Worm (Caenorhabditis elegans) whole organism, early embryonic: ENCODE data around the gene ran-1.
A peak's percentile ranks its signal among the peaks of the same experiment; 100 is the strongest.

Experiments
- B0310.2 ChIP-seq: sonication (generic microtip); optimal IDR thresholded peaks from 2 replicates; lab custom pipeline; 2016; ENCODE audit warnings: mild to moderate bottlenecking, missing genetic modification characterization, missing compliant biosample characterization
- F13C5.2 ChIP-seq: sonication (generic microtip); optimal IDR thresholded peaks from 2 replicates; lab custom pipeline; 2017; ENCODE audit warnings: mild to moderate bottlenecking, missing genetic modification characterization, inconsistent platforms, missing compliant biosample characterization
- aly-1 ChIP-seq: sonication (generic microtip); optimal IDR thresholded peaks from 2 replicates; lab custom pipeline; 2016; ENCODE audit warnings: missing genetic modification characterization, missing compliant biosample characterization
- ama-1 ChIP-seq: fragments of 150-350 bp; optimal IDR thresholded peaks from 2 replicates; lab custom pipeline; 2014
- ceh-13 ChIP-seq: fragments of 200-800 bp; sonication (Bioruptor generic); optimal IDR thresholded peaks from 2 replicates; lab custom pipeline; 2018; ENCODE audit warnings: mild to moderate bottlenecking, missing genetic modification characterization, missing compliant biosample characterization
- ceh-36 ChIP-seq: sonication (generic microtip); optimal IDR thresholded peaks from 2 replicates; lab custom pipeline; 2016; ENCODE audit warnings: missing genetic modification characterization, inconsistent platforms, missing compliant biosample characterization
- ets-7 ChIP-seq: sonication (generic microtip); optimal IDR thresholded peaks from 2 replicates; lab custom pipeline; 2016; ENCODE audit warnings: missing genotype, missing genetic modification characterization, missing compliant biosample characterization
- flt-1 ChIP-seq: fragments of 200-800 bp; sonication (Bioruptor generic); IDR thresholded peaks from 2 replicates; pipeline ENCODE4 v1.3.6; 2022; ENCODE audit warnings: missing genetic modification characterization, missing compliant biosample characterization
- hmbx-1 ChIP-seq: sonication (generic microtip); optimal IDR thresholded peaks from 2 replicates; lab custom pipeline; 2016; ENCODE audit warnings: mild to moderate bottlenecking, missing genetic modification characterization, missing compliant biosample characterization
- hmg-4 ChIP-seq: fragments of 200-800 bp; sonication (Bioruptor generic); optimal IDR thresholded peaks from 2 replicates; lab custom pipeline; 2018; ENCODE audit warnings: mild to moderate bottlenecking, missing genetic modification characterization, missing compliant biosample characterization
- hnd-1 ChIP-seq: sonication (generic microtip); optimal IDR thresholded peaks from 2 replicates; lab custom pipeline; 2016; ENCODE audit warnings: missing genetic modification characterization, missing compliant biosample characterization
- pes-1 ChIP-seq: fragments of 200-800 bp; sonication (Bioruptor generic); IDR thresholded peaks from 2 replicates; pipeline ENCODE4 v1.3.6; 2022; ENCODE audit warnings: missing genetic modification reagents, missing genetic modification characterization, missing compliant biosample characterization
- scrt-1 ChIP-seq: fragments of 200-800 bp; sonication (Bioruptor generic); IDR thresholded peaks from 2 replicates; pipeline ENCODE4 v1.3.6; 2022; ENCODE audit warnings: missing genetic modification characterization, missing compliant biosample characterization
- sea-1 ChIP-seq: fragments of 200-800 bp; sonication (Bioruptor generic); conservative IDR thresholded peaks from 2 replicates; pipeline ENCODE4 v1.3.6; 2022; ENCODE audit warnings: missing genetic modification characterization, missing compliant biosample characterization
- tbx-11 ChIP-seq: fragments of 200-800 bp; sonication (Bioruptor generic); IDR thresholded peaks from 2 replicates; pipeline ENCODE4 v1.3.6; 2022; ENCODE audit warnings: missing genetic modification characterization, missing compliant biosample characterization
- tbx-37 ChIP-seq: fragments of 200-800 bp; sonication (Bioruptor generic); conservative IDR thresholded peaks from 2 replicates; pipeline ENCODE4 v1.3.6; 2022; ENCODE audit warnings: missing genetic modification reagents, missing genetic modification characterization, missing compliant biosample characterization
- tra-4 ChIP-seq: sonication (generic microtip); optimal IDR thresholded peaks from 2 replicates; lab custom pipeline; 2017; ENCODE audit warnings: missing genetic modification characterization, missing compliant biosample characterization

The ran-1 gene

ce11 chrIII:10733300-10733699 lies 14.2 kb downstream of the ran-1 start:
- no peak for TF ChIP-seq tbx-37 (GFP tag; lab: Robert Waterston, UW)
- no peak for TF ChIP-seq sea-1 (GFP tag; lab: Robert Waterston, UW)
- TF ChIP-seq pes-1 (GFP tag; lab: Robert Waterston, UW), result 0 out of 2 replicates have a peak, but pooled peaks have one; percentile 19
- no peak for TF ChIP-seq ama-1 (lab: Kevin White, UChicago)

- TF ChIP-seq aly-1 (no peak), hnd-1 (tag; lab: Kevin White, UChicago) (no peak), B0310.2 (tag; lab: Kevin White, UChicago) (no peak), hmbx-1 (no peak)
Measured at ce11 chrIII:10730510-10730909, 17.0 kb downstream of the ran-1 start, which contains the start of gene tat-3. Gene tat-3 (minus strand): TSS chrIII:10730705.

- TF ChIP-seq ets-7 (tag; lab: Kevin White, UChicago), result no peak
- TF ChIP-seq hnd-1 (tag; lab: Kevin White, UChicago), result no peak
- no peak for TF ChIP-seq hmg-4 (GFP tag; lab: Kevin White, UChicago)
- TF ChIP-seq ceh-13 (GFP tag; lab: Kevin White, UChicago), result no peak
- TF ChIP-seq tbx-37 (GFP tag; lab: Robert Waterston, UW), result no peak
- no peak for TF ChIP-seq ceh-36 (tag; lab: Kevin White, UChicago)
- TF ChIP-seq ama-1 (lab: Kevin White, UChicago), result no peak
- TF ChIP-seq tbx-11 (GFP tag; lab: Robert Waterston, UW), result no peak
- no peak for TF ChIP-seq aly-1
- no peak for TF ChIP-seq hmbx-1
- TF ChIP-seq flt-1, result no peak
- no peak for TF ChIP-seq scrt-1
- TF ChIP-seq B0310.2 (tag; lab: Kevin White, UChicago), result no peak
Measured at ce11 chrIII:10721056-10721455, 26.5 kb downstream of the ran-1 start.

ce11 chrIII:10720170-10720569 lies 27.4 kb downstream of the ran-1 start:
- 0 out of 2 replicates have a peak, but pooled peaks have one; percentile 20 for TF ChIP-seq flt-1
- TF ChIP-seq sea-1 (GFP tag; lab: Robert Waterston, UW), result no peak
- no peak for TF ChIP-seq aly-1
- TF ChIP-seq hmg-4 (GFP tag; lab: Kevin White, UChicago), result peak; percentile 6
- no peak for TF ChIP-seq pes-1 (GFP tag; lab: Robert Waterston, UW)
- no peak for TF ChIP-seq tbx-11 (GFP tag; lab: Robert Waterston, UW)
- peak; percentile 40 for TF ChIP-seq F13C5.2
- no peak for TF ChIP-seq ceh-36 (tag; lab: Kevin White, UChicago)
- TF ChIP-seq ama-1 (lab: Kevin White, UChicago), result no peak
- no peak for TF ChIP-seq hnd-1 (tag; lab: Kevin White, UChicago)
- TF ChIP-seq ets-7 (tag; lab: Kevin White, UChicago), result no peak
- TF ChIP-seq ceh-13 (GFP tag; lab: Kevin White, UChicago), result no peak
- no peak for TF ChIP-seq tbx-37 (GFP tag; lab: Robert Waterston, UW)
- TF ChIP-seq scrt-1, result no peak
- no peak for TF ChIP-seq tra-4 (tag; lab: Kevin White, UChicago)
- no peak for TF ChIP-seq hmbx-1
- no peak for TF ChIP-seq B0310.2 (tag; lab: Kevin White, UChicago)

- TF ChIP-seq ama-1 (lab: Kevin White, UChicago) (no peak), tbx-11 (GFP tag; lab: Robert Waterston, UW) (no peak), sea-1 (GFP tag; lab: Robert Waterston, UW) (no peak), ceh-36 (tag; lab: Kevin White, UChicago) (no peak), scrt-1 (no peak), ceh-13 (GFP tag; lab: Kevin White, UChicago) (no peak), F13C5.2 (no peak), ets-7 (tag; lab: Kevin White, UChicago) (no peak), B0310.2 (tag; lab: Kevin White, UChicago) (no peak), aly-1 (no peak), hnd-1 (tag; lab: Kevin White, UChicago) (no peak), hmbx-1 (no peak), hmg-4 (GFP tag; lab: Kevin White, UChicago) (no peak), tbx-37 (GFP tag; lab: Robert Waterston, UW) (no peak), tra-4 (tag; lab: Kevin White, UChicago) (no peak), pes-1 (GFP tag; lab: Robert Waterston, UW) (no peak)
Measured at ce11 chrIII:10719057-10719456, 28.5 kb downstream of the ran-1 start.

ce11 chrIII:10718078-10718477 lies 29.4 kb downstream of the ran-1 start:
- no peak for TF ChIP-seq ceh-36 (tag; lab: Kevin White, UChicago)
- TF ChIP-seq tbx-37 (GFP tag; lab: Robert Waterston, UW), result no peak
- TF ChIP-seq ceh-13 (GFP tag; lab: Kevin White, UChicago), result no peak
- TF ChIP-seq pes-1 (GFP tag; lab: Robert Waterston, UW), result no peak
- TF ChIP-seq tra-4 (tag; lab: Kevin White, UChicago), result no peak

ce11 chrIII:10717479-10717878 lies 30.0 kb downstream of the ran-1 start:
- no peak for TF ChIP-seq F13C5.2
- TF ChIP-seq scrt-1, result no peak
- TF ChIP-seq ama-1 (lab: Kevin White, UChicago), result no peak
- TF ChIP-seq ceh-36 (tag; lab: Kevin White, UChicago), result no peak
- TF ChIP-seq tbx-11 (GFP tag; lab: Robert Waterston, UW), result no peak
- TF ChIP-seq hmg-4 (GFP tag; lab: Kevin White, UChicago), result no peak
- no peak for TF ChIP-seq ets-7 (tag; lab: Kevin White, UChicago)
- no peak for TF ChIP-seq flt-1
- no peak for TF ChIP-seq pes-1 (GFP tag; lab: Robert Waterston, UW)

- TF ChIP-seq hmg-4 (GFP tag; lab: Kevin White, UChicago) (no peak), flt-1 (no peak), tbx-11 (GFP tag; lab: Robert Waterston, UW) (no peak)
Measured at ce11 chrIII:10716091-10716490, 31.4 kb downstream of the ran-1 start, which contains the start of gene W09D10.4. Gene W09D10.4 (minus strand): TSS chrIII:10716191.
